Fruit fly (Drosophila melanogaster): ENCODE results near the gene pon.

Gene pon

DNA sequence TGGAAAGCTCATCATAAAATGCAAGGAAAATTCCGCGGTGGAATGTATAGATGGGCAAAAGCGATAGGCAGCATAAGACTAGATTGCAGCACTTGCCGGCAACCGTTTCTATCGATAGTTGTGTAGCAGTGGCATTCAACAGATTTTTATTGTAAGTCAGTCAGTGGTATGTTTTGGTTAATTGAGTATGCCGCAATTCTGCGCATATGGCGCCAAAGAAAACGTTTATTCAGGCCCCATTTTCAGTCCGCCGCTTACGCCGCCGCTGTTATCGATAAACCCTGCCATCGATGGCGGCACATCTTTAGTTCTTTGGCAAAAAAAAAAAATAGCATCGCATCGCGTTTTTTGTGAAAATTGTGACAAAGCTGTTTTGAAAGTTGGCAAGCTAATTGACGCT is 13.6 kb downstream of the pon start, which contains the start of the genes Cbp80 and Torsin (continued):
- TF ChIP-seq CG8388 (GFP tag; optimal IDR thresholded peaks at IDR 0.05) (no peak), CG34224 (GFP tag; IDR thresholded peaks at IDR 0.05; ENCODE audit: partially characterized antibody) (peak; percentile 90), YL-1 (GFP tag; optimal IDR thresholded peaks at IDR 0.05) (peak; percentile 7), Med (GFP tag) (peak; percentile 81), CG42726 (GFP tag; IDR thresholded peaks at IDR 0.05; ENCODE audit: partially characterized antibody) (peak; percentile 33; the same call in 1 of the 2 replicates), CG10147 (GFP tag; optimal IDR thresholded peaks at IDR 0.05) (peak; percentile 1), CG17568 (GFP tag; optimal IDR thresholded peaks at IDR 0.05) (no peak), Bteb2 (GFP tag; optimal IDR thresholded peaks at IDR 0.05) (no peak), MTF-1 (GFP tag; optimal IDR thresholded peaks at IDR 0.05; ENCODE audit: borderline replicate concordance) (no peak), hbn (GFP tag; IDR thresholded peaks at IDR 0.05; ENCODE audit: partially characterized antibody) (peak; percentile 79), CG14441 (GFP tag; IDR thresholded peaks at IDR 0.05) (0 out of 2 replicates have a peak, but pooled peaks have one; percentile 31), MESR4 (GFP tag; optimal IDR thresholded peaks at IDR 0.05) (peak; percentile 43), sqz (GFP tag; optimal IDR thresholded peaks at IDR 0.05) (peak; percentile 80), nmo (GFP tag; optimal IDR thresholded peaks at IDR 0.05) (peak; percentile 42), CG30020 (tag; optimal IDR thresholded peaks at IDR 0.05) (peak; percentile 7), Trl (optimal IDR thresholded peaks at IDR 0.05) (no peak), Trl (GFP tag; optimal IDR thresholded peaks at IDR 0.05) (peak; percentile 19), vvl (GFP tag; IDR thresholded peaks at IDR 0.05) (peak; percentile 21; the same call in 1 of the 2 replicates), D (optimal IDR thresholded peaks at IDR 0.05) (peak; percentile 19), D (GFP tag; optimal IDR thresholded peaks at IDR 0.05) (no peak), amos (GFP tag; IDR thresholded peaks at IDR 0.05; ENCODE audit: partially characterized antibody) (peak; percentile 77), chinmo (GFP tag; IDR thresholded peaks at IDR 0.05; ENCODE audit: partially characterized antibody) (peak; percentile 84; the same call in 2 of the 4 replicates), CG10267 (tag; optimal IDR thresholded peaks at IDR 0.05) (peak; percentile 26), sob (GFP tag; IDR thresholded peaks at IDR 0.05) (peak; percentile 47; the same call in 1 of the 2 replicates), H2.0 (GFP tag; IDR thresholded peaks at IDR 0.05) (0 out of 2 replicates have a peak, but pooled peaks have one; percentile 16), CG2199 (GFP tag; IDR thresholded peaks at IDR 0.05) (no peak), CG10431 (GFP tag; optimal IDR thresholded peaks at IDR 0.05) (no peak), Gug (GFP tag; IDR thresholded peaks at IDR 0.05) (peak; percentile 16; the same call in 1 of the 4 replicates), Pdp1 (GFP tag; optimal IDR thresholded peaks at IDR 0.05) (peak in 1 of 2 experiments; percentile 44), trem (tag; optimal IDR thresholded peaks at IDR 0.05) (peak; percentile 4), CG31388 (GFP tag; optimal IDR thresholded peaks at IDR 0.05) (no peak), CG17829 (tag; optimal IDR thresholded peaks at IDR 0.05) (peak; percentile 11), CG4617 (GFP tag; optimal IDR thresholded peaks at IDR 0.05; ENCODE audit: borderline replicate concordance) (peak; percentile 12), ranshi (GFP tag; IDR thresholded peaks at IDR 0.05) (no peak), Chrac-16 (GFP tag; optimal IDR thresholded peaks at IDR 0.05) (no peak), slou (GFP tag; optimal IDR thresholded peaks at IDR 0.05) (no peak), Mad (GFP tag; optimal IDR thresholded peaks at IDR 0.05) (peak; percentile 39), dpn (GFP tag; optimal IDR thresholded peaks at IDR 0.05) (peak in 1 of 2 experiments; percentile 5), CG34422 (GFP tag; IDR thresholded peaks at IDR 0.05) (0 out of 3 replicates have a peak, but pooled peaks have one; percentile 31), Antp (GFP tag; optimal IDR thresholded peaks at IDR 0.05) (peak; percentile 33), MBD-R2 (GFP tag; IDR thresholded peaks at IDR 0.05) (peak; percentile 83), dm (GFP tag; optimal IDR thresholded peaks at IDR 0.05) (peak; percentile 49), CG6791 (GFP tag; IDR thresholded peaks at IDR 0.05; ENCODE audit: partially characterized antibody) (peak; percentile 84), CG12391 (tag; optimal IDR thresholded peaks at IDR 0.05) (peak; percentile 14), sd (tag; optimal IDR thresholded peaks at IDR 0.05) (peak; percentile 90), Dp (GFP tag; optimal IDR thresholded peaks at IDR 0.05) (peak; percentile 46), Dip3 (GFP tag; optimal IDR thresholded peaks at IDR 0.05) (no peak), nerfin-2 (GFP tag; IDR thresholded peaks at IDR 0.05; ENCODE audit: partially characterized antibody) (peak; percentile 93), CG2120 (GFP tag; optimal IDR thresholded peaks at IDR 0.05) (peak; percentile 30), Ravus (GFP tag; IDR thresholded peaks at IDR 0.05) (no peak)

Measured in whole organism, embryonic.